ENCODE assay signal across 2 worm cellular contexts in the genomic region with DNA sequence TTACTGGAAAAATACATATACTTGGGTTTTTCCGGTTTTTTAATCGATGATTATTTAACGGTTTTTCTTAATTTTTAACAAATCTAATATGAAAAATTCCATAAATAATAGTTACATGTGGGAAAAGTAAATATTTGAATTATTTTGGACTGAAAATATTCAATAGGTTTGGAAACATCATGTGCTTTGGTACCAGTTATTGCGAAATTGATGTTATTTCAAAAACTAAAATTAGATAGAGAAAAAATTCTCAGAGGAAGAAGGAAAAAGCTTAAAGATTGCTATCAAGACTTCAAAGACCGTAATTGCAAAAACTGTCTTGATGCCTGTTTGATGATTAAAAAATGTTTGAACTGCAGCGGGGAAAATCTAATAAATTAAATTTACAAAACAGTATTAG.
TF ChIP-seq lines count a peak whose summit lies in the region.

No protein-coding gene starts in this region.

TF ChIP-seq in whole organism, L1 larva, 84 proteins besides CTCF, POLR2A, EP300 and RAD21:
- no peak for TF ChIP-seq efl-1 (optimal IDR thresholded peaks at IDR 0.05; lab: Kevin White, UChicago)
- peak in 1 of 2 experiments; percentile 29 for TF ChIP-seq efl-1 (GFP tag; optimal IDR thresholded peaks at IDR 0.05 in 1 of 2; lab: Kevin White, UChicago)
- TF ChIP-seq lin-15B (tag; optimal IDR thresholded peaks at IDR 0.05; lab: Kevin White, UChicago) = no peak
- TF ChIP-seq egl-27 (tag; optimal IDR thresholded peaks at IDR 0.05; lab: Kevin White, UChicago) = no peak
- no peak for TF ChIP-seq blmp-1 (tag; optimal IDR thresholded peaks at IDR 0.05; lab: Kevin White, UChicago)
- no peak for TF ChIP-seq egl-13 (tag; optimal IDR thresholded peaks at IDR 0.05; lab: Kevin White, UChicago)
- no peak for TF ChIP-seq lin-39 (tag; optimal IDR thresholded peaks at IDR 0.05; lab: Kevin White, UChicago)
- no peak for TF ChIP-seq fkh-8 (tag; optimal IDR thresholded peaks at IDR 0.05; lab: Kevin White, UChicago)
- TF ChIP-seq nhr-85 (tag; lab: Kevin White, UChicago) = peak; percentile 54

TF ChIP-seq in whole organism, young adult, 124 proteins besides CTCF, POLR2A, EP300 and RAD21:
- TF ChIP-seq cebp-1 (GFP tag; IDR thresholded peaks at IDR 0.05; lab: Robert Waterston, UW) (no peak), cebp-1 (tag; optimal IDR thresholded peaks at IDR 0.05; lab: Kevin White, UChicago) (peak; percentile 76), nhr-120 (GFP tag; IDR thresholded peaks at IDR 0.05; lab: Robert Waterston, UW) (no peak), sdz-38 (tag; optimal IDR thresholded peaks at IDR 0.05; lab: Kevin White, UChicago) (no peak), let-607 (tag; optimal IDR thresholded peaks at IDR 0.05; lab: Kevin White, UChicago) (no peak), ceh-91 (GFP tag; IDR thresholded peaks at IDR 0.05; lab: Robert Waterston, UW) (no peak), hrde-1 (tag; optimal IDR thresholded peaks at IDR 0.05; lab: Kevin White, UChicago; ENCODE audit: borderline replicate concordance) (no peak)
